Fruit fly (Drosophila melanogaster) whole organism, embryonic: ENCODE data around the gene CG2614.

ENCODE experiments used
- Adf1 ChIP-seq: fragments of 200-800 bp; sonication (Bioruptor generic); IDR thresholded peaks from 2 replicates; pipeline ENCODE4 v1.3.6; 2022; ENCODE audit warnings: missing biosample characterization, missing genetic modification characterization
- Bteb2 ChIP-seq: fragments of 200-800 bp; sonication (Bioruptor generic); optimal IDR thresholded peaks from 2 replicates; lab custom pipeline; 2016; ENCODE audit warnings: missing biosample characterization, missing genetic modification characterization
- CG10209 ChIP-seq: fragments of 200-800 bp; sonication (Bioruptor generic); optimal IDR thresholded peaks from 3 replicates; lab custom pipeline; 2017; ENCODE audit warnings: missing biosample characterization, mild to moderate bottlenecking, missing genetic modification characterization, missing genetic modification reagents
- CG10366 ChIP-seq: fragments of 200-800 bp; sonication (Bioruptor generic); IDR thresholded peaks from 2 replicates; pipeline ENCODE4 v1.3.6; 2022; ENCODE audit warnings: missing biosample characterization, missing genetic modification characterization
- CG12071 ChIP-seq: fragments of 200-800 bp; sonication (Bioruptor generic); optimal IDR thresholded peaks from 3 replicates; lab custom pipeline; 2018; ENCODE audit warnings: missing biosample characterization, mild to moderate bottlenecking, missing genetic modification characterization
- CG12744 ChIP-seq: fragments of 200-800 bp; sonication (Bioruptor generic); optimal IDR thresholded peaks from 2 replicates; lab custom pipeline; 2016; ENCODE audit warnings: missing biosample characterization, missing genetic modification characterization
- CG17361 ChIP-seq: fragments of 200-800 bp; sonication (Bioruptor generic); IDR thresholded peaks from 3 replicates; pipeline ENCODE4 v1.3.6; 2022; ENCODE audit warnings: missing biosample characterization, missing genetic modification characterization
- CG18764 ChIP-seq: fragments of 200-800 bp; sonication (Bioruptor generic); optimal IDR thresholded peaks from 3 replicates; lab custom pipeline; 2016; ENCODE audit warnings: missing biosample characterization, missing genetic modification characterization
- CG2199 ChIP-seq: fragments of 200-800 bp; sonication (Bioruptor generic); IDR thresholded peaks from 3 replicates; pipeline ENCODE4 v1.3.6; 2022; ENCODE audit warnings: missing biosample characterization, missing genetic modification characterization
- CG31441 ChIP-seq: fragments of 200-800 bp; sonication (Bioruptor generic); IDR thresholded peaks from 2 replicates; pipeline ENCODE4 v1.3.6; 2022; ENCODE audit warnings: missing biosample characterization, missing genetic modification characterization
- CG32532 ChIP-seq: fragments of 200-800 bp; sonication (Bioruptor generic); IDR thresholded peaks from 2 replicates; pipeline ENCODE4 v1.3.6; 2022; ENCODE audit warnings: missing biosample characterization, missing genetic modification characterization
- CG4730 ChIP-seq: fragments of 200-800 bp; sonication (Bioruptor generic); IDR thresholded peaks from 2 replicates; pipeline ENCODE4 v1.3.6; 2022; ENCODE audit warnings: missing biosample characterization, missing genetic modification characterization
- CG5180 ChIP-seq: fragments of 200-800 bp; sonication (Bioruptor generic); optimal IDR thresholded peaks from 3 replicates; lab custom pipeline; 2017; ENCODE audit warnings: missing biosample characterization, missing genetic modification characterization, mild to moderate bottlenecking, moderate library complexity, missing genetic modification reagents
- CG7357 ChIP-seq: fragments of 200-800 bp; sonication (Bioruptor generic); IDR thresholded peaks from 3 replicates; pipeline ENCODE4 v1.3.6; 2022; ENCODE audit warnings: missing biosample characterization, missing genetic modification characterization
- CG7963 ChIP-seq: fragments of 200-800 bp; sonication (Bioruptor generic); IDR thresholded peaks from 3 replicates; pipeline ENCODE4 v1.3.6; 2022; ENCODE audit warnings: missing biosample characterization, missing genetic modification characterization; ENCODE audit not compliant: partially characterized antibody
- CG8281 ChIP-seq: fragments of 200-800 bp; sonication (Bioruptor generic); optimal IDR thresholded peaks from 2 replicates; lab custom pipeline; 2018; ENCODE audit warnings: missing biosample characterization, mild to moderate bottlenecking, missing genetic modification characterization, moderate library complexity
- Dfd ChIP-seq, 2 experiments: fragments of >200 bp; optimal IDR thresholded peaks; 2 replicates each; lab custom pipeline; 2017; ENCODE audit warnings: missing biosample characterization in 2 of 2, missing genetic modification characterization in 2 of 2
- Drgx ChIP-seq: fragments of 200-800 bp; sonication (Bioruptor generic); IDR thresholded peaks from 2 replicates; pipeline ENCODE4 v1.3.6; 2022; ENCODE audit warnings: missing biosample characterization, missing genetic modification characterization
- Ets65A ChIP-seq: fragments of 200-800 bp; sonication (Bioruptor generic); peaks from one replicate; lab custom pipeline; 2016; ENCODE audit warnings: missing biosample characterization, missing genetic modification characterization
- MBD-R2 ChIP-seq: fragments of 200-800 bp; sonication (Bioruptor generic); IDR thresholded peaks from 2 replicates; pipeline ENCODE4 v1.3.6; 2022; ENCODE audit warnings: missing biosample characterization, missing genetic modification characterization
- NFAT ChIP-seq: fragments of 200-800 bp; sonication (Bioruptor generic); IDR thresholded peaks from 2 replicates; pipeline ENCODE4 v1.3.6; 2022; ENCODE audit warnings: missing biosample characterization, missing genetic modification characterization
- PHDP ChIP-seq: fragments of 200-800 bp; sonication (Bioruptor generic); optimal IDR thresholded peaks from 3 replicates; lab custom pipeline; 2018; ENCODE audit warnings: missing biosample characterization, mild to moderate bottlenecking, missing genetic modification characterization, moderate library complexity
- Poxn ChIP-seq: fragments of 200-800 bp; sonication (Bioruptor generic); IDR thresholded peaks from 2 replicates; pipeline ENCODE4 v1.3.6; 2022; ENCODE audit warnings: missing biosample characterization, missing genetic modification characterization
- Ptx1 ChIP-seq: fragments of 200-800 bp; sonication (Bioruptor generic); IDR thresholded peaks from 2 replicates; pipeline ENCODE4 v1.3.6; 2022; ENCODE audit warnings: missing biosample characterization, missing genetic modification characterization
- Rfx ChIP-seq: fragments of 200-800 bp; sonication (Bioruptor generic); IDR thresholded peaks from 2 replicates; pipeline ENCODE4 v1.3.6; 2022; ENCODE audit warnings: missing biosample characterization, missing genetic modification characterization
- Spps ChIP-seq: fragments of 200-800 bp; sonication (Bioruptor generic); optimal IDR thresholded peaks from 2 replicates; lab custom pipeline; 2018; ENCODE audit warnings: missing biosample characterization, mild to moderate bottlenecking, missing genetic modification characterization
- TFAM ChIP-seq: fragments of 200-800 bp; sonication (Bioruptor generic); optimal IDR thresholded peaks from 2 replicates; lab custom pipeline; 2017; ENCODE audit warnings: missing biosample characterization, missing genetic modification characterization, inconsistent platforms
- hth ChIP-seq: fragments of >200 bp; optimal IDR thresholded peaks from 2 replicates; lab custom pipeline; 2017; ENCODE audit warnings: inconsistent platforms
- lab ChIP-seq: fragments of 200-800 bp; sonication (Bioruptor generic); optimal IDR thresholded peaks from 3 replicates; lab custom pipeline; 2017; ENCODE audit warnings: missing biosample characterization, missing genetic modification characterization, mild to moderate bottlenecking, moderate library complexity, missing genetic modification reagents
- lbe ChIP-seq: fragments of 200-800 bp; sonication (Bioruptor generic); optimal IDR thresholded peaks from 2 replicates; lab custom pipeline; 2016; ENCODE audit warnings: missing biosample characterization, mild to moderate bottlenecking, missing genetic modification characterization
- luna ChIP-seq: fragments of 200-800 bp; sonication (Bioruptor generic); optimal IDR thresholded peaks from 2 replicates; lab custom pipeline; 2016; ENCODE audit warnings: missing biosample characterization, missing genetic modification characterization
- pan ChIP-seq, 4 experiments: fragments of >200 bp in 3 of 4; fragments of 200-800 bp in 1 of 4; sonication (Bioruptor generic) in 1 of 4; optimal IDR thresholded peaks in 3 of 4; IDR thresholded peaks in 1 of 4; 2 replicates each; pipeline versions ENCODE4 v1.3.6 to Lab custom; 2017 to 2022; ENCODE audit warnings: missing biosample characterization in 2 of 4, missing genetic modification characterization in 2 of 4, mixed read lengths in 1 of 4
- pnt ChIP-seq: fragments of 200-800 bp; sonication (Bioruptor generic); optimal IDR thresholded peaks from 3 replicates; lab custom pipeline; 2016; ENCODE audit warnings: missing biosample characterization, missing genetic modification characterization
- prd ChIP-seq, 3 experiments: fragments of >200 bp in 2 of 3; fragments of 200-800 bp in 1 of 3; sonication (Bioruptor generic) in 1 of 3; optimal IDR thresholded peaks in 2 of 3; IDR thresholded peaks in 1 of 3; 2 replicates in 2 of 3; 3 replicates in 1 of 3; pipeline versions ENCODE4 v1.3.6 to Lab custom; 2017 to 2022; ENCODE audit warnings: missing biosample characterization in 1 of 3, missing genetic modification characterization in 1 of 3
- row ChIP-seq: fragments of 200-800 bp; sonication (Bioruptor generic); IDR thresholded peaks from 3 replicates; pipeline ENCODE4 v1.3.6; 2022; ENCODE audit warnings: missing biosample characterization, missing genetic modification characterization
- sens-2 ChIP-seq: fragments of 200-800 bp; sonication (Bioruptor generic); IDR thresholded peaks from 2 replicates; pipeline ENCODE4 v1.3.6; 2022; ENCODE audit warnings: missing biosample characterization, missing genetic modification characterization
- shn ChIP-seq: fragments of 200-800 bp; sonication (Bioruptor generic); optimal IDR thresholded peaks from 3 replicates; lab custom pipeline; 2016; ENCODE audit warnings: missing biosample characterization, missing genetic modification characterization
- sob ChIP-seq: fragments of 200-800 bp; sonication (Bioruptor generic); IDR thresholded peaks from 2 replicates; pipeline ENCODE4 v1.3.6; 2022; ENCODE audit warnings: missing biosample characterization, missing genetic modification characterization
- ssp ChIP-seq: fragments of 200-800 bp; sonication (Bioruptor generic); IDR thresholded peaks from 2 replicates; pipeline ENCODE4 v1.3.6; 2022; ENCODE audit warnings: missing biosample characterization, missing genetic modification characterization
- tgo ChIP-seq: fragments of 200-800 bp; sonication (Bioruptor generic); IDR thresholded peaks from 3 replicates; pipeline ENCODE4 v1.3.6; 2022; ENCODE audit warnings: missing biosample characterization, missing genetic modification characterization
- vfl ChIP-seq: fragments of 200-800 bp; sonication (Bioruptor generic); optimal IDR thresholded peaks from 2 replicates; lab custom pipeline; 2016; ENCODE audit warnings: missing biosample characterization, missing genetic modification characterization
- vvl ChIP-seq: fragments of 200-800 bp; sonication (Bioruptor generic); IDR thresholded peaks from 2 replicates; pipeline ENCODE4 v1.3.6; 2022; ENCODE audit warnings: missing biosample characterization, missing genetic modification characterization
- zen ChIP-seq: fragments of 200-800 bp; sonication (Bioruptor generic); optimal IDR thresholded peaks from 3 replicates; lab custom pipeline; 2018; ENCODE audit warnings: missing biosample characterization, mild to moderate bottlenecking, missing genetic modification characterization, moderate library complexity

The CG2614 gene

dm6 chr2L:20688722-20689121, 32.5 kb downstream of the CG2614 start (continued):
- TF ChIP-seq Bteb2 (GFP tag; lab: Kevin White, UChicago), result no peak
- no peak for TF ChIP-seq Adf1 (GFP tag; lab: Robert Waterston, UW)
- TF ChIP-seq CG2199 (GFP tag; lab: Robert Waterston, UW), result no peak
- no peak for TF ChIP-seq zen (tag; lab: Kevin White, UChicago)
- no peak for TF ChIP-seq sens-2 (GFP tag; lab: Robert Waterston, UW)

- TF ChIP-seq CG17361 (GFP tag; lab: Robert Waterston, UW) (no peak), Dfd (GFP tag; optimal IDR thresholded peaks at IDR 0.05; lab: Kevin White, UChicago) (peak in 1 of 2 experiments; percentile 59)
Measured at dm6 chr2L:20690055-20690454, 33.8 kb downstream of the CG2614 start.

- peak; percentile 80 for TF ChIP-seq Ets65A (GFP tag; lab: Kevin White, UChicago)
- no peak for TF ChIP-seq pan (optimal IDR thresholded peaks at IDR 0.05; lab: Kevin White, UChicago)
- TF ChIP-seq pan (GFP tag; optimal IDR thresholded peaks at IDR 0.05 in 1 of 2, IDR thresholded peaks at IDR 0.05 in 1 of 2), result peak in 1 of 2 experiments; percentile 23
- TF ChIP-seq pnt (GFP tag; lab: Kevin White, UChicago), result no peak
- TF ChIP-seq ssp (GFP tag; lab: Robert Waterston, UW), result no peak
- peak; percentile 42 for TF ChIP-seq CG5180 (GFP tag; lab: Kevin White, UChicago)
- TF ChIP-seq CG12744 (GFP tag; lab: Kevin White, UChicago), result no peak
- TF ChIP-seq CG12071 (GFP tag; lab: Kevin White, UChicago), result no peak
- peak; percentile 21; the same call in 1 of the 2 replicates for TF ChIP-seq vvl (GFP tag; lab: Robert Waterston, UW)
- TF ChIP-seq Poxn, result no peak
Measured at dm6 chr2L:20695066-20695465, 38.8 kb downstream of the CG2614 start.

- TF ChIP-seq tgo, result peak; percentile 53; the same call in 2 of the 3 replicates
- TF ChIP-seq CG8281, result no peak
- 0 out of 3 replicates have a peak, but pooled peaks have one; percentile 21 for TF ChIP-seq CG7357 (GFP tag; lab: Robert Waterston, UW)
- 0 out of 2 replicates have a peak, but pooled peaks have one; percentile 2 for TF ChIP-seq NFAT (GFP tag; lab: Robert Waterston, UW)
- peak; percentile 45; the same call in 1 of the 2 replicates for TF ChIP-seq vvl (GFP tag; lab: Robert Waterston, UW)
- TF ChIP-seq Rfx (GFP tag; lab: Robert Waterston, UW), result peak; percentile 69
- TF ChIP-seq TFAM (GFP tag; lab: Kevin White, UChicago), result no peak
- TF ChIP-seq CG7963 (GFP tag; lab: Robert Waterston, UW), result no peak
- TF ChIP-seq CG10209 (GFP tag; lab: Kevin White, UChicago), result peak; percentile 23
- no peak for TF ChIP-seq prd (optimal IDR thresholded peaks at IDR 0.05; lab: Kevin White, UChicago)
- peak; percentile 34; the same call in 1 of the 3 replicates for TF ChIP-seq prd (GFP tag; IDR thresholded peaks at IDR 0.05; lab: Robert Waterston, UW)
- 0 out of 2 replicates have a peak, but pooled peaks have one; percentile 12 for TF ChIP-seq Ptx1 (GFP tag; lab: Robert Waterston, UW)
- peak; percentile 37; the same call in 1 of the 2 replicates for TF ChIP-seq CG31441
- TF ChIP-seq lbe (GFP tag; lab: Kevin White, UChicago), result peak; percentile 80
- peak; percentile 31; the same call in 1 of the 2 replicates for TF ChIP-seq CG10366 (GFP tag; lab: Robert Waterston, UW)
- 0 out of 2 replicates have a peak, but pooled peaks have one; percentile 43 for TF ChIP-seq CG4730
- TF ChIP-seq hth, result no peak
- TF ChIP-seq sob (GFP tag; lab: Robert Waterston, UW), result no peak
- no peak for TF ChIP-seq Spps
- no peak for TF ChIP-seq vfl (GFP tag; lab: Kevin White, UChicago)
- TF ChIP-seq lab (GFP tag; lab: Kevin White, UChicago), result peak; percentile 35
- no peak for TF ChIP-seq shn (GFP tag; lab: Kevin White, UChicago)
- TF ChIP-seq row (GFP tag; lab: Robert Waterston, UW), result peak; percentile 56; the same call in 2 of the 3 replicates
- TF ChIP-seq CG18764 (GFP tag; lab: Kevin White, UChicago), result no peak
- peak; percentile 47; the same call in 1 of the 2 replicates for TF ChIP-seq CG32532 (GFP tag; lab: Robert Waterston, UW)
- TF ChIP-seq MBD-R2 (GFP tag; lab: Robert Waterston, UW), result no peak
- TF ChIP-seq Drgx (GFP tag; lab: Robert Waterston, UW), result peak; percentile 35; the same call in 1 of the 2 replicates
- TF ChIP-seq PHDP (tag; lab: Kevin White, UChicago), result no peak
- no peak for TF ChIP-seq sens-2 (GFP tag; lab: Robert Waterston, UW)
- TF ChIP-seq luna (GFP tag; lab: Kevin White, UChicago), result no peak
Measured at dm6 chr2L:20700534-20701239, 44.5 kb downstream of the CG2614 start.
